Fruit fly (Drosophila melanogaster): ENCODE measurements around the gene RpL13A.

The RpL13A gene

DNA sequence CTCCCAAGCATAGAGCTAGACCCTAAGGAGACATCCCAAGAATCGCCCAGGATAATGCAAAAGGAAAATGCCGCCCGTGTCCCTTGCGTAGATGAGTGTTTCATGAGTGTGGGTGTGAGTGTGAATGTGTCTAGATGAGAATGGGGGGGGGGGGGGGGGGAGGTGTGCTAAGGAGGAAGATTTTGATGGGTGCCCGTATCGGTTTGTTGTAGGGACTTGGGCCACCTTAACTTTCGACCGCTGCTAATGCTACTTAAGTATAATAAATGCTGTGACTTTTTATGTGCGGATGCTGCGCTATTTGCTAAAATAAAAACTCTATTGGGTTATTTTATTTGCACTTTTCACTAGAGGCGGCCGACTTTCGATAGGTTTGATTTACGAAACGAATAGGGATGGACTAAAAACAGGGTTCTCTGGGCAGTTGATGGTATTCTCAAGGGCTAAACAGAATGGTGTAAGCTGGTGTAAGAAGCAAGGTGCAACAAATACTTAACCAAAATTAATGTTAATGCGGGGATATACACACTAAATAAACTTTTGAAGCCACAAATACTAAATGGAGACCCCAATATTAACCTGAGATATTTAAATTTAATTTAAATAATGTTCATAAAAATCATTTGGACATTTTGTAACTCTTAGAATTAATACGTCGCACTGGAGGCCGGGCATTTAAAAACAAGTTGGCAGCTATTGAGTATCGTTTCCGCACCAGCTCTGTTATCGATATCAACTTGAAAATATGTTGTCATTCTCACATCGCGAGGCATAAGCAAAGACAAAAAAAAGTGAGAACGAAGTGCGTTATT is 44.9 kb downstream of the RpL13A start, which contains the start of the genes Xe7 and Atg17 (continued):
- TF ChIP-seq Abd-B (GFP tag; optimal IDR thresholded peaks at IDR 0.05) (peak; percentile 96), CG16863 (GFP tag; optimal IDR thresholded peaks at IDR 0.05) (peak; percentile 78), CG16815 (GFP tag; optimal IDR thresholded peaks at IDR 0.05) (peak; percentile 94), CG32767 (GFP tag; IDR thresholded peaks at IDR 0.05) (peak; percentile 81), CG17612 (GFP tag; IDR thresholded peaks at IDR 0.05) (peak; percentile 83), ham (GFP tag; IDR thresholded peaks at IDR 0.05) (peak; percentile 82), CG6683 (GFP tag; optimal IDR thresholded peaks at IDR 0.05) (peak; percentile 56), CG31224 (GFP tag; IDR thresholded peaks at IDR 0.05) (peak; percentile 87), Hand (GFP tag; optimal IDR thresholded peaks at IDR 0.05) (peak; percentile 73), nerfin-2 (GFP tag; IDR thresholded peaks at IDR 0.05; ENCODE audit: partially characterized antibody) (peak; percentile 27; the same call in 1 of the 2 replicates), NfI (GFP tag; optimal IDR thresholded peaks at IDR 0.05) (peak; percentile 95), Dref (GFP tag; IDR thresholded peaks at IDR 0.05) (peak; percentile 70), CG11504 (tag; optimal IDR thresholded peaks at IDR 0.05) (peak; percentile 90), Poxn (GFP tag; IDR thresholded peaks at IDR 0.05) (peak; percentile 80), tap (tag; optimal IDR thresholded peaks at IDR 0.05) (peak; percentile 64), Oli (tag; optimal IDR thresholded peaks at IDR 0.05) (peak; percentile 90), Atf6 (GFP tag; IDR thresholded peaks at IDR 0.05) (peak; percentile 85), crol (GFP tag; IDR thresholded peaks at IDR 0.05) (peak; percentile 99), sens-2 (GFP tag; IDR thresholded peaks at IDR 0.05) (peak; percentile 69; the same call in 1 of the 2 replicates), Hmx (GFP tag; optimal IDR thresholded peaks at IDR 0.05) (peak; percentile 79), CG7357 (GFP tag; IDR thresholded peaks at IDR 0.05) (peak; percentile 88), kay (GFP tag; optimal IDR thresholded peaks at IDR 0.05) (peak; percentile 76), CG7839 (tag; optimal IDR thresholded peaks at IDR 0.05) (peak; percentile 94), CG10274 (GFP tag; optimal IDR thresholded peaks at IDR 0.05) (peak; percentile 76), emc (GFP tag; optimal IDR thresholded peaks at IDR 0.05) (peak; percentile 77), Aef1 (GFP tag; IDR thresholded peaks at IDR 0.05) (peak; percentile 90), eyg (GFP tag; optimal IDR thresholded peaks at IDR 0.05) (peak; percentile 57), Rfx (GFP tag; IDR thresholded peaks at IDR 0.05) (peak; percentile 94), eve (GFP tag; optimal IDR thresholded peaks at IDR 0.05) (peak in 1 of 2 experiments; percentile 25), CG1233 (GFP tag; optimal IDR thresholded peaks at IDR 0.05) (peak; percentile 88), Ssrp (tag; optimal IDR thresholded peaks at IDR 0.05) (peak; percentile 94), lola (GFP tag; optimal IDR thresholded peaks at IDR 0.05) (peak in 1 of 3 experiments; percentile 89), gfzf (GFP tag; optimal IDR thresholded peaks at IDR 0.05) (peak; percentile 24), CG12104 (GFP tag; optimal IDR thresholded peaks at IDR 0.05) (peak; percentile 92), CG4404 (GFP tag; IDR thresholded peaks at IDR 0.05) (peak; percentile 96), CG10431 (GFP tag; optimal IDR thresholded peaks at IDR 0.05) (peak; percentile 18), jumu (GFP tag; optimal IDR thresholded peaks at IDR 0.05) (peak; percentile 87), Spps (tag; optimal IDR thresholded peaks at IDR 0.05) (peak; percentile 54), repo (GFP tag; optimal IDR thresholded peaks at IDR 0.05) (peak; percentile 58), Stat92E (GFP tag; optimal IDR thresholded peaks at IDR 0.05) (no peak), Blimp-1 (GFP tag; optimal IDR thresholded peaks at IDR 0.05) (peak; percentile 83), CG13624 (GFP tag; optimal IDR thresholded peaks at IDR 0.05) (peak; percentile 71), CG2678 (tag; optimal IDR thresholded peaks at IDR 0.05) (peak; percentile 94), crp (GFP tag; optimal IDR thresholded peaks at IDR 0.05) (peak in 1 of 2 experiments; percentile 45), CG17186 (GFP tag; optimal IDR thresholded peaks at IDR 0.05) (peak; percentile 66), Hr78 (GFP tag; optimal IDR thresholded peaks at IDR 0.05) (no peak), Hey (tag; optimal IDR thresholded peaks at IDR 0.05) (peak; percentile 76), CG10366 (GFP tag; IDR thresholded peaks at IDR 0.05) (peak; percentile 91)

Measured in whole organism, embryonic.